Fruit fly (Drosophila melanogaster): ENCODE data around the gene CG3222.

DNA sequence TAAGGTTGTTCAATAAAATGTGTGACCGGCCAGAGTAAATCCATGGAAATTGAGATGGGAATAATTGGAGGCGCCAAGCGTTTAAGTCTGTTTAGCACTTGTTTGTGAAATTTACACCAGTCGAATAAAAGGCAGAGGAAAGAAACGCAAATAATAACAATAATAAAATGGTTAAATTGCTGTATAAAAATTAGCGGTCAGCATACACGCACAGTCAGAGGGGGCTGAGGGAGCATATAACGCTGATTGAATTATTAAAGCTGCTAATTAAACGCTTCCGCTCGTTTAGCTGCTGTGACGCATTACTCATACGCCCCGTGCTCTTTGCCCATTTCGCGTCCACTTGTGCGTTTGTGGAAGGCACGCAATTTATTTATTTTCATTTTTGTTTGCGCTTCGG is 31.0 kb upstream of the CG3222 start:
- TF ChIP-seq h (optimal IDR thresholded peaks at IDR 0.05) (no peak), Sin3A (optimal IDR thresholded peaks at IDR 0.05) (no peak), psq (optimal IDR thresholded peaks at IDR 0.05) (no peak), insv (optimal IDR thresholded peaks at IDR 0.05) (no peak), ttk (optimal IDR thresholded peaks at IDR 0.05) (no peak)
